Fruit fly (Drosophila melanogaster) whole organism, adult: Measurements from ENCODE around the gene CG12729.

Experiments used
- CG11617 ChIP-seq: fragments of 200-800 bp; sonication (Bioruptor generic); optimal IDR thresholded peaks from 2 replicates; lab custom pipeline; 2017; ENCODE audit warnings: mild to moderate bottlenecking, missing biosample characterization, missing genetic modification reagents, missing genetic modification characterization
- CG12768 ChIP-seq: fragments of 200-800 bp; sonication (Bioruptor generic); optimal IDR thresholded peaks from 2 replicates; lab custom pipeline; 2017; ENCODE audit warnings: missing biosample characterization, missing genetic modification characterization, mild to moderate bottlenecking, moderate library complexity, missing genetic modification reagents
- CG1620 ChIP-seq: fragments of 200-800 bp; sonication (Bioruptor generic); optimal IDR thresholded peaks from 2 replicates; lab custom pipeline; 2016; ENCODE audit warnings: missing biosample characterization, missing genetic modification characterization
- CG7101 ChIP-seq: fragments of 200-800 bp; sonication (Bioruptor generic); optimal IDR thresholded peaks from 2 replicates; lab custom pipeline; 2018; ENCODE audit warnings: missing biosample characterization, mild to moderate bottlenecking, missing genetic modification characterization, moderate library complexity
- Clk ChIP-seq: fragments of 200-800 bp; sonication (Bioruptor generic); optimal IDR thresholded peaks from 2 replicates; lab custom pipeline; 2017; ENCODE audit warnings: missing biosample characterization, missing genetic modification characterization
- Mnt ChIP-seq: fragments of 200-800 bp; sonication (Bioruptor generic); optimal IDR thresholded peaks from 2 replicates; lab custom pipeline; 2016; ENCODE audit warnings: missing biosample characterization, mild to moderate bottlenecking, missing genetic modification characterization
- cnc ChIP-seq, 2 experiments: fragments of >200 bp; optimal IDR thresholded peaks; 2 replicates each; lab custom pipeline; 2017
- kay ChIP-seq: fragments of 200-800 bp; sonication (Bioruptor generic); peaks from one replicate; lab custom pipeline; 2016; ENCODE audit warnings: missing biosample characterization, missing genetic modification characterization, borderline replicate concordance
- ovo ChIP-seq: fragments of 200-800 bp; sonication (Bioruptor generic); optimal IDR thresholded peaks from 2 replicates; lab custom pipeline; 2016; ENCODE audit warnings: missing biosample characterization, missing genetic modification characterization

DNA sequence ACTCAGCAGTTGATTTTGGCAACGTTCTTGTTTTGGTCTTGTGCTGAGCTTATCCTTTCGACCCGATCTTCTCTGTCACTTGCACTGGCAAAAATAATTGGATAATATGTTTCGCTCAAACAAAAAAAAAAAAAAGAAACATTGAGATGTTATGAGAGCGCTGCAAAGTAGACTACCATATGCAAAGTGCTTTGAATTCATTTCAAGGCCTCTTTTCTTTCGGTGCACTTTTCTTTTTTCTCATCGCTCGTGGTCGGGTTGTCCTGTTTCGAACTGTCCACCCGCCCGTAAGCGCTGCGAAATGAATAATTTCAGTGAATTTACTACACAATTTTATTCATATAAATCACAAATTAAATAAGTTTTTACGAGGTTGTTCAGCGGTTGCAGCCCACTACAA is 25.1 kb upstream of the CG12729 start:
- TF ChIP-seq kay (GFP tag; lab: Kevin White, UChicago) (no peak), CG11617 (GFP tag; lab: Kevin White, UChicago) (no peak), CG7101 (tag; lab: Kevin White, UChicago) (no peak), ovo (GFP tag; lab: Kevin White, UChicago) (no peak), CG1620 (GFP tag; lab: Kevin White, UChicago) (no peak), Clk (GFP tag; lab: Kevin White, UChicago) (no peak), Mnt (no peak), cnc (optimal IDR thresholded peaks at IDR 0.05; lab: Kevin White, UChicago) (no peak), CG12768 (GFP tag; lab: Kevin White, UChicago) (no peak)
